Worm (Caenorhabditis elegans): ENCODE data around the gene K07H8.7.

ce11 chrIV:8233268-8233667 lies 26.5 kb downstream of the K07H8.7 start:
- TF ChIP-seq fkh-10 (GFP tag; optimal IDR thresholded peaks at IDR 0.05) (no peak), ceh-22 (tag; optimal IDR thresholded peaks at IDR 0.05) (no peak), elt-2 (tag; optimal IDR thresholded peaks at IDR 0.05) (no peak), K09A11.1 (tag; optimal IDR thresholded peaks at IDR 0.05; ENCODE audit: insufficient read depth) (no peak), nfya-1 (tag; optimal IDR thresholded peaks at IDR 0.05) (no peak), eyg-1 (tag; optimal IDR thresholded peaks at IDR 0.05) (no peak), ama-1 (optimal IDR thresholded peaks at IDR 0.05) (no peak), pha-4 (tag; optimal IDR thresholded peaks at IDR 0.05) (no peak), ceh-18 (tag; optimal IDR thresholded peaks at IDR 0.05) (no peak), fax-1 (tag; optimal IDR thresholded peaks at IDR 0.05) (no peak), ceh-24 (tag; optimal IDR thresholded peaks at IDR 0.05) (no peak), pqm-1 (tag; optimal IDR thresholded peaks at IDR 0.05) (no peak), sdc-2 (tag; optimal IDR thresholded peaks at IDR 0.05) (no peak)

Data from whole organism, late embryonic.